Worm (Caenorhabditis elegans) whole organism, mixed stage, embryonic: ENCODE results near the gene ada-2.

ENCODE experiments used
- ces-1 ChIP-seq: fragments of 150-350 bp; optimal IDR thresholded peaks from 2 replicates; lab custom pipeline; 2014; ENCODE audit warnings: missing biosample characterization, missing genetic modification reagents, missing genetic modification characterization
- drap-1 ChIP-seq: fragments of 200-800 bp; sonication (Bioruptor generic); optimal IDR thresholded peaks from 3 replicates; lab custom pipeline; 2018; ENCODE audit warnings: mild to moderate bottlenecking, missing genetic modification characterization, missing compliant biosample characterization
- elt-3 ChIP-seq: fragments of 150-350 bp; optimal IDR thresholded peaks from 2 replicates; lab custom pipeline; 2014; ENCODE audit warnings: missing biosample characterization, missing genetic modification characterization
- mep-1 ChIP-seq: fragments of 150-350 bp; optimal IDR thresholded peaks from 2 replicates; lab custom pipeline; 2017; ENCODE audit warnings: missing biosample characterization, missing genetic modification reagents, missing genetic modification characterization, inconsistent platforms
- nhr-12 ChIP-seq: fragments of 150-350 bp; optimal IDR thresholded peaks from 2 replicates; lab custom pipeline; 2014; ENCODE audit warnings: missing biosample characterization, missing genetic modification characterization
- nhr-237 ChIP-seq: fragments of 150-350 bp; optimal IDR thresholded peaks from 2 replicates; lab custom pipeline; 2014; ENCODE audit warnings: missing biosample characterization, missing genetic modification characterization
- nhr-28 ChIP-seq: fragments of 150-350 bp; optimal IDR thresholded peaks from 2 replicates; lab custom pipeline; 2014; ENCODE audit warnings: missing biosample characterization, missing genetic modification characterization
- nhr-76 ChIP-seq: sonication (generic microtip); optimal IDR thresholded peaks from 2 replicates; lab custom pipeline; 2017; ENCODE audit warnings: missing biosample characterization, missing genetic modification characterization
- pha-4 ChIP-seq: fragments of 150-350 bp; optimal IDR thresholded peaks from 2 replicates; lab custom pipeline; 2018; ENCODE audit warnings: missing biosample characterization, missing genetic modification reagents, missing genetic modification characterization
- snpc-4 ChIP-seq: fragments of 150-350 bp; optimal IDR thresholded peaks from 2 replicates; lab custom pipeline; 2014; ENCODE audit warnings: missing biosample characterization, missing genetic modification characterization

- no peak for TF ChIP-seq nhr-237 (tag; lab: Kevin White, UChicago)
- no peak for TF ChIP-seq mep-1 (tag; lab: Kevin White, UChicago)
- no peak for TF ChIP-seq nhr-12
- TF ChIP-seq pha-4: no peak
- TF ChIP-seq ces-1 (GFP tag; lab: Kevin White, UChicago): no peak
- TF ChIP-seq nhr-28 (tag; lab: Kevin White, UChicago): no peak
- TF ChIP-seq snpc-4 (tag; lab: Kevin White, UChicago): no peak
- TF ChIP-seq drap-1: no peak
- TF ChIP-seq nhr-76 (tag; lab: Kevin White, UChicago): no peak
- no peak for TF ChIP-seq elt-3 (tag; lab: Kevin White, UChicago)
These were observed 27.7 kb downstream of the ada-2 start for ce11 chrII:7279808-7280207.
